Worm (Caenorhabditis elegans) whole organism, late embryonic: Measurements from ENCODE around the gene F44E5.1.
"Not testable (repeated sequence)": the region's sequence is repeated elsewhere in the genome, so short reads cannot be mapped to it uniquely, and the experiment has no call there.

Experiments
- C08G9.2 ChIP-seq: sonication (generic microtip); optimal IDR thresholded peaks from 2 replicates; lab custom pipeline; 2016; ENCODE audit warnings: mild to moderate bottlenecking, missing genetic modification characterization, moderate library complexity, missing compliant biosample characterization
- C38D4.7 ChIP-seq: fragments of 200-800 bp; sonication (Bioruptor generic); optimal IDR thresholded peaks from 2 replicates; lab custom pipeline; 2018; ENCODE audit warnings: mild to moderate bottlenecking, missing genetic modification characterization, moderate library complexity, missing compliant biosample characterization
- T23F11.4 ChIP-seq: fragments of 200-800 bp; sonication (Bioruptor generic); optimal IDR thresholded peaks from 2 replicates; lab custom pipeline; 2018; ENCODE audit warnings: mild to moderate bottlenecking, missing genetic modification characterization, missing compliant biosample characterization
- ceh-14 ChIP-seq: sonication (generic microtip); optimal IDR thresholded peaks from 2 replicates; lab custom pipeline; 2016; ENCODE audit warnings: missing genotype, missing genetic modification characterization, missing compliant biosample characterization
- ceh-18 ChIP-seq: sonication (generic microtip); optimal IDR thresholded peaks from 2 replicates; lab custom pipeline; 2016; ENCODE audit warnings: missing genetic modification characterization, missing compliant biosample characterization
- ceh-19 ChIP-seq: fragments of 200-800 bp; sonication (Bioruptor generic); optimal IDR thresholded peaks from 2 replicates; lab custom pipeline; 2018; ENCODE audit warnings: mild to moderate bottlenecking, missing genetic modification characterization, missing compliant biosample characterization
- ceh-22 ChIP-seq: sonication (generic microtip); optimal IDR thresholded peaks from 2 replicates; lab custom pipeline; 2017; ENCODE audit warnings: missing biosample characterization, missing genetic modification characterization
- ceh-30 ChIP-seq: fragments of 150-350 bp; optimal IDR thresholded peaks from 2 replicates; lab custom pipeline; 2014; ENCODE audit warnings: missing biosample characterization, missing genetic modification characterization
- ceh-31 ChIP-seq: sonication (generic microtip); optimal IDR thresholded peaks from 2 replicates; lab custom pipeline; 2016; ENCODE audit warnings: missing genetic modification characterization, missing compliant biosample characterization
- ceh-34 ChIP-seq: sonication (generic microtip); optimal IDR thresholded peaks from 2 replicates; lab custom pipeline; 2016; ENCODE audit warnings: mild to moderate bottlenecking, missing genetic modification characterization, missing compliant biosample characterization
- ceh-45 ChIP-seq: fragments of 200-800 bp; sonication (Bioruptor generic); IDR thresholded peaks from 2 replicates; pipeline ENCODE4 v1.3.6; 2022; ENCODE audit warnings: missing genetic modification reagents, missing genetic modification characterization, missing compliant biosample characterization
- ceh-48 ChIP-seq: sonication (generic microtip); optimal IDR thresholded peaks from 2 replicates; lab custom pipeline; 2016; ENCODE audit warnings: missing genetic modification characterization, inconsistent platforms, missing compliant biosample characterization
- che-1 ChIP-seq: sonication (generic microtip); optimal IDR thresholded peaks from 2 replicates; lab custom pipeline; 2016; ENCODE audit warnings: mild to moderate bottlenecking, missing genetic modification characterization, missing compliant biosample characterization
- dmd-4 ChIP-seq: sonication (generic microtip); optimal IDR thresholded peaks from 2 replicates; lab custom pipeline; 2016; ENCODE audit warnings: borderline replicate concordance, missing genetic modification characterization, missing compliant biosample characterization
- dve-1 ChIP-seq: sonication (generic microtip); optimal IDR thresholded peaks from 2 replicates; lab custom pipeline; 2017; ENCODE audit warnings: antibody characterized with exemption, mild to moderate bottlenecking, missing genetic modification characterization, missing compliant biosample characterization
- elt-4 ChIP-seq: sonication (generic microtip); optimal IDR thresholded peaks from 2 replicates; lab custom pipeline; 2016; ENCODE audit warnings: missing genetic modification characterization, missing compliant biosample characterization
- eyg-1 ChIP-seq: sonication (generic microtip); optimal IDR thresholded peaks from 2 replicates; lab custom pipeline; 2016; ENCODE audit warnings: missing genotype, missing genetic modification characterization, missing compliant biosample characterization
- fax-1 ChIP-seq: sonication (generic microtip); optimal IDR thresholded peaks from 2 replicates; lab custom pipeline; 2016; ENCODE audit warnings: missing genotype, missing genetic modification characterization, missing compliant biosample characterization
- fkh-10 ChIP-seq: fragments of 150-350 bp; optimal IDR thresholded peaks from 2 replicates; lab custom pipeline; 2014; ENCODE audit warnings: missing biosample characterization, missing genetic modification reagents, missing genetic modification characterization
- hlh-15 ChIP-seq: sonication (generic microtip); optimal IDR thresholded peaks from 2 replicates; lab custom pipeline; 2016; ENCODE audit warnings: missing genetic modification characterization, missing compliant biosample characterization
- hlh-6 ChIP-seq: sonication (generic microtip); optimal IDR thresholded peaks from 2 replicates; lab custom pipeline; 2016; ENCODE audit warnings: missing genotype, missing genetic modification characterization, missing compliant biosample characterization
- lim-6 ChIP-seq: sonication (generic microtip); optimal IDR thresholded peaks from 2 replicates; lab custom pipeline; 2016; ENCODE audit warnings: missing genetic modification characterization, missing compliant biosample characterization
- madf-2 ChIP-seq: sonication (generic microtip); optimal IDR thresholded peaks from 2 replicates; lab custom pipeline; 2017; ENCODE audit warnings: missing genetic modification characterization, missing compliant biosample characterization
- nfya-1 ChIP-seq: sonication (generic microtip); optimal IDR thresholded peaks from 2 replicates; lab custom pipeline; 2017; ENCODE audit warnings: missing genetic modification characterization, mild to moderate bottlenecking, missing compliant biosample characterization, antibody characterized with exemption, moderate library complexity
- nhr-11 ChIP-seq: fragments of 150-350 bp; optimal IDR thresholded peaks from 2 replicates; lab custom pipeline; 2014; ENCODE audit warnings: missing biosample characterization, missing genetic modification characterization
- pag-3 ChIP-seq: sonication (generic microtip); optimal IDR thresholded peaks from 2 replicates; lab custom pipeline; 2016; ENCODE audit warnings: missing compliant biosample characterization, missing genetic modification characterization, borderline replicate concordance
- pat-9 ChIP-seq: fragments of 200-800 bp; sonication (Bioruptor generic); optimal IDR thresholded peaks from 2 replicates; lab custom pipeline; 2018; ENCODE audit warnings: mild to moderate bottlenecking, missing genetic modification characterization, moderate library complexity, missing compliant biosample characterization
- pax-1 ChIP-seq: fragments of 150-350 bp; optimal IDR thresholded peaks from 2 replicates; lab custom pipeline; 2014; ENCODE audit warnings: missing biosample characterization, missing genetic modification characterization
- pha-2 ChIP-seq: sonication (generic microtip); optimal IDR thresholded peaks from 2 replicates; lab custom pipeline; 2017; ENCODE audit warnings: mild to moderate bottlenecking, missing genetic modification characterization, missing compliant biosample characterization
- pqm-1 ChIP-seq: sonication (generic microtip); optimal IDR thresholded peaks from 2 replicates; lab custom pipeline; 2016; ENCODE audit warnings: missing genetic modification characterization, missing compliant biosample characterization
- pros-1 ChIP-seq: fragments of 150-350 bp; optimal IDR thresholded peaks from 2 replicates; lab custom pipeline; 2014; ENCODE audit warnings: missing biosample characterization, missing genetic modification reagents, missing genetic modification characterization
- rnt-1 ChIP-seq: sonication (generic microtip); optimal IDR thresholded peaks from 2 replicates; lab custom pipeline; 2016; ENCODE audit warnings: missing genetic modification characterization, missing compliant biosample characterization
- sox-2 ChIP-seq: fragments of 200-800 bp; sonication (Bioruptor generic); IDR thresholded peaks from 2 replicates; pipeline ENCODE4 v1.3.6; 2022; ENCODE audit warnings: missing genetic modification reagents, missing genetic modification characterization, missing compliant biosample characterization
- sox-4 ChIP-seq: sonication (generic microtip); optimal IDR thresholded peaks from 2 replicates; lab custom pipeline; 2017; ENCODE audit warnings: mild to moderate bottlenecking, missing genetic modification characterization, inconsistent platforms, missing compliant biosample characterization
- tbx-2 ChIP-seq: sonication (generic microtip); optimal IDR thresholded peaks from 2 replicates; lab custom pipeline; 2016; ENCODE audit warnings: missing genetic modification characterization, missing compliant biosample characterization
- tbx-7 ChIP-seq: sonication (generic microtip); optimal IDR thresholded peaks from 2 replicates; lab custom pipeline; 2016; ENCODE audit warnings: missing genotype, missing genetic modification characterization, missing compliant biosample characterization
- unc-3 ChIP-seq, 2 experiments: fragments of 200-800 bp in 1 of 2; sonication (Bioruptor generic) in 1 of 2; sonication (generic microtip) in 1 of 2; conservative IDR thresholded peaks in 1 of 2; optimal IDR thresholded peaks in 1 of 2; 2 replicates each; pipeline versions ENCODE4 v1.3.6 to Lab custom; 2016 to 2022; ENCODE audit warnings: missing compliant biosample characterization in 2 of 2, missing genetic modification characterization in 2 of 2, missing genetic modification reagents in 1 of 2
- unc-42 ChIP-seq: sonication (generic microtip); optimal IDR thresholded peaks from 2 replicates; lab custom pipeline; 2016; ENCODE audit warnings: missing genotype, missing genetic modification characterization, missing compliant biosample characterization
- unc-55 ChIP-seq: sonication (generic microtip); optimal IDR thresholded peaks from 2 replicates; lab custom pipeline; 2017; ENCODE audit warnings: missing biosample characterization, missing genetic modification reagents, missing genetic modification characterization
- zip-5 ChIP-seq: sonication (generic microtip); optimal IDR thresholded peaks from 2 replicates; lab custom pipeline; 2016; ENCODE audit warnings: missing genetic modification characterization, missing compliant biosample characterization
- ztf-16 ChIP-seq: sonication (generic microtip); optimal IDR thresholded peaks from 2 replicates; lab custom pipeline; 2017; ENCODE audit warnings: missing genetic modification characterization, missing compliant biosample characterization

Gene F44E5.1

DNA sequence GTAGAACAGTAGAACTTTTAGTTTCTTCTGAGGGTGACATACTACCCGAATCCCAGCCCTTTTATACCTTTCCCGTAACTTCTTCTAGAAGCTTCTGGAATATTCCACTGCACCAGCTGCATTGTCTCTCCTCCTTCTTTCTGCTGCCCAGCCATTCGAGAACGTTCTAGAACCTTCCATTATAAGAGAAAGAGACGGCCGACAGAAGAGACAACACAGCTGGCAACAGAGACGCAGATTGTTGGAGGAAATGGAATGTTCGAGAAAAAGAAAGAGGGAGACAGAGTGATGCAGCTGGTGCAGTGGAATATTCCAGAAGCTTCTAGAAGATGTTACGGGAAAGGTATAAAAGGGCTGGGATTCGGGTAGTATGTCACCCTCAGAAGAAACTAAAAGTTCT is 15.1 kb downstream of the F44E5.1 start, which contains the start of the genes F44E5.4 and F44E5.5 (continued):
- peak; percentile 5 for TF ChIP-seq C08G9.2
- TF ChIP-seq ceh-31 (tag; lab: Kevin White, UChicago) = peak; percentile 76
- peak; percentile 64 for TF ChIP-seq sox-4
- TF ChIP-seq C38D4.7 (GFP tag; lab: Kevin White, UChicago) = peak; percentile 26
- peak; percentile 9 for TF ChIP-seq unc-42 (tag; lab: Kevin White, UChicago)
- peak; percentile 90 for TF ChIP-seq pax-1 (tag; lab: Kevin White, UChicago)
- TF ChIP-seq tbx-2 (tag; lab: Kevin White, UChicago) = peak; percentile 46
- peak; percentile 76 for TF ChIP-seq pha-2 (tag; lab: Kevin White, UChicago)
- TF ChIP-seq dve-1 = peak; percentile 48
- peak; percentile 95 for TF ChIP-seq sox-2
- peak; percentile 10 for TF ChIP-seq ceh-48 (tag; lab: Kevin White, UChicago)
- peak; percentile 16 for TF ChIP-seq che-1 (tag; lab: Kevin White, UChicago)
- TF ChIP-seq rnt-1 (tag; lab: Kevin White, UChicago) = peak; percentile 59
- peak; percentile 40 for TF ChIP-seq dmd-4 (tag; lab: Kevin White, UChicago)
- peak; percentile 79 for TF ChIP-seq unc-3 (GFP tag; conservative IDR thresholded peaks at IDR 0.05; lab: Robert Waterston, UW)
- not testable (repeated sequence) for TF ChIP-seq unc-3 (tag; optimal IDR thresholded peaks at IDR 0.05; lab: Kevin White, UChicago)

DNA sequence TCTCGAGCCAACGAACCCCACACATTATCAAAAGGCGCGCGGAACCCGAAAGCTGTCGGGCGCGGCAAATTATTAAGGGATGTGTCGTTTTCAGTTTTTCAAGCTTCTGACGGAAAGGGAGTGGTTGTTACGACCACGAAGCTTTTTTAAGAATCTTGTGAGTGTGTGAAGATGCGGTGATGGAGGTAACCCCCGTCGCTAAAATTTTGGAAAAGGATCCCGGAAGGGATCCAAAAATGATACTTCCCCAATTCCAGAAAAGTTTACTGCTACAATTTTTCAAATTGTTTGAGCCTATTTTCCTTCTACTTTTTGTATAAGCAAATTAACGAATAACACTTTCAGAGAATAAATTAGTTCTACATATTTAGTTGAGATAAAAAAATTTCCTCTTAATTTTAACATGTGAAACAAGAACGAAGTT is 17.7 kb downstream of the F44E5.1 start:
- TF ChIP-seq ceh-30 = peak; percentile 96
- TF ChIP-seq zip-5 = no peak

- TF ChIP-seq unc-42 (tag; lab: Kevin White, UChicago) (peak; percentile 28), dmd-4 (tag; lab: Kevin White, UChicago) (no peak)
These were observed 21.2 kb downstream of the F44E5.1 start for ce11 chrII:11753186-11753585.

ce11 chrII:11751615-11752174 is 22.7 kb downstream of the F44E5.1 start:
- TF ChIP-seq pat-9 (tag; lab: Kevin White, UChicago) (no peak), ztf-16 (tag; lab: Kevin White, UChicago) (no peak), fax-1 (tag; lab: Kevin White, UChicago) (no peak), hlh-6 (tag; lab: Kevin White, UChicago) (no peak), pros-1 (no peak), ceh-18 (tag; lab: Kevin White, UChicago) (peak; percentile 18), pqm-1 (no peak), tbx-7 (tag; lab: Kevin White, UChicago) (no peak), elt-4 (tag; lab: Kevin White, UChicago) (no peak), eyg-1 (tag; lab: Kevin White, UChicago) (no peak), lim-6 (tag; lab: Kevin White, UChicago) (peak; percentile 31), ceh-45 (GFP tag; lab: Robert Waterston, UW) (no peak), T23F11.4 (GFP tag; lab: Kevin White, UChicago) (no peak), pag-3 (tag; lab: Kevin White, UChicago) (peak; percentile 27), fkh-10 (GFP tag; lab: Kevin White, UChicago) (no peak), rnt-1 (tag; lab: Kevin White, UChicago) (peak; percentile 4), madf-2 (tag; lab: Kevin White, UChicago) (no peak), hlh-15 (tag; lab: Kevin White, UChicago) (no peak), ceh-34 (tag; lab: Kevin White, UChicago) (peak; percentile 79), C08G9.2 (peak; percentile 37), tbx-2 (tag; lab: Kevin White, UChicago) (peak; percentile 50), ceh-22 (tag; lab: Kevin White, UChicago) (no peak), unc-3 (GFP tag; conservative IDR thresholded peaks at IDR 0.05; lab: Robert Waterston, UW) (no peak), unc-3 (tag; optimal IDR thresholded peaks at IDR 0.05; lab: Kevin White, UChicago) (no peak), dmd-4 (tag; lab: Kevin White, UChicago) (no peak), ceh-14 (tag; lab: Kevin White, UChicago) (peak; percentile 35), nhr-11 (tag; lab: Kevin White, UChicago) (no peak), nfya-1 (tag; lab: Kevin White, UChicago) (peak; percentile 46), ceh-19 (GFP tag; lab: Kevin White, UChicago) (peak; percentile 60), unc-55 (GFP tag; lab: Kevin White, UChicago) (peak; percentile 47), unc-42 (tag; lab: Kevin White, UChicago) (peak; percentile 75)
